Worm (Caenorhabditis elegans) whole organism, midembryonic: ENCODE measurements around the gene dhs-6.

Experiments
- flt-1 ChIP-seq: fragments of 200-800 bp; sonication (Bioruptor generic); IDR thresholded peaks from 2 replicates; pipeline ENCODE4 v1.3.6; 2022; ENCODE audit warnings: missing genetic modification characterization, missing compliant biosample characterization
- ref-1 ChIP-seq: fragments of 200-800 bp; sonication (Bioruptor generic); conservative IDR thresholded peaks from 2 replicates; pipeline ENCODE4 v1.3.6; 2022; ENCODE audit warnings: missing genetic modification reagents, missing genetic modification characterization, missing compliant biosample characterization

DNA sequence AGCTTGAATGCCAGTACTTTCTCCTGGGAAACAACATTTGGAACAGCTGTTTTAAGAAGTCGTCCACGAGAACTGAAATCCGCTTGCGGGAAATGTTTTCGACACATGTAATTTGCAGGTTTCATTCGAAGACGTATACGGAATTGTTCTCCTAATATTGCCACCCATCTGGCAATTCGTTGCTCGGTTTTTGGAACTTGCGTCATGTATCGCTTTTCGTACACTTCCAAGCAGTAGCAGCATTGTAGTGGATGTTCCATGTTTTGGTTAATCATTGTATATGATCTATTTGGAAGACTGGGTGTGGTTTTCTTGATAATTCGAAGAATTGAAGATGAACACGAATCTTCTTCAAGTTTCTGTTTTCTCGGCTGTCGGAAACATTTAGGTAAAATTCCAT is 31.3 kb downstream of the dhs-6 start:
- TF ChIP-seq ref-1 (GFP tag; lab: Robert Waterston, UW) (no peak), flt-1 (GFP tag; lab: Robert Waterston, UW) (no peak)
